Fruit fly (Drosophila melanogaster) S2 (cell line): ENCODE data around the gene yl.

Experiments used
- CG8478 ChIP-seq: fragments of >200 bp; optimal IDR thresholded peaks from 2 replicates; lab custom pipeline; 2018
- CTCF ChIP-seq, 2 experiments: fragments of >200 bp; optimal IDR thresholded peaks; 2 replicates each; lab custom pipeline; 2018

DNA sequence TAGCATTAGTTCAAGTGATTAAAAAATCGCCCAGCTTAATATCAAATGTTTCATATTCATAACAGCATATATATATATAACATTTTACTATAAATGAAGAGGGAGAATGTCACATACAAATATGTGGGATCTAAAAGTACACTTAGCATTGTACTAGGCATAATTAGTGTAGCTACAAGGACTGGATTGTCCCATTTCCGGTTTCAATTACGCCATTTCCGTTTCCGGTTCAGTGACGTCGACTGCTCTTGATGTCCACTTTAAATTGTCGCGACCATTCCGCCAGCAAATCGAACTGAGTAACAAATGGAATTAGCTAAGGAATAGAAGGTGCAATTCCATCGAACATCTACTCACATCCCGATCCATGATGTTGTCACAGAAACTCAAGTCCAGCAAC is 41.5 kb downstream of the yl start:
- no peak for TF ChIP-seq CTCF (optimal IDR thresholded peaks at IDR 0.05; lab: Kevin White, UChicago)
- TF ChIP-seq CG8478 (lab: Kevin White, UChicago): no peak
